Worm (Caenorhabditis elegans) whole organism, early embryonic: ENCODE results near the gene grd-5.
"Not testable (repeated sequence)": the region's sequence is repeated elsewhere in the genome, so short reads cannot be mapped to it uniquely, and the experiment has no call there.

Experiments used
- B0310.2 ChIP-seq: sonication (generic microtip); optimal IDR thresholded peaks from 2 replicates; lab custom pipeline; 2016; ENCODE audit warnings: mild to moderate bottlenecking, missing genetic modification characterization, missing compliant biosample characterization
- F13C5.2 ChIP-seq: sonication (generic microtip); optimal IDR thresholded peaks from 2 replicates; lab custom pipeline; 2017; ENCODE audit warnings: mild to moderate bottlenecking, missing genetic modification characterization, inconsistent platforms, missing compliant biosample characterization
- aly-1 ChIP-seq: sonication (generic microtip); optimal IDR thresholded peaks from 2 replicates; lab custom pipeline; 2016; ENCODE audit warnings: missing genetic modification characterization, missing compliant biosample characterization
- ama-1 ChIP-seq: fragments of 150-350 bp; optimal IDR thresholded peaks from 2 replicates; lab custom pipeline; 2014
- ceh-13 ChIP-seq: fragments of 200-800 bp; sonication (Bioruptor generic); optimal IDR thresholded peaks from 2 replicates; lab custom pipeline; 2018; ENCODE audit warnings: mild to moderate bottlenecking, missing genetic modification characterization, missing compliant biosample characterization
- ceh-36 ChIP-seq: sonication (generic microtip); optimal IDR thresholded peaks from 2 replicates; lab custom pipeline; 2016; ENCODE audit warnings: missing genetic modification characterization, inconsistent platforms, missing compliant biosample characterization
- ets-7 ChIP-seq: sonication (generic microtip); optimal IDR thresholded peaks from 2 replicates; lab custom pipeline; 2016; ENCODE audit warnings: missing genotype, missing genetic modification characterization, missing compliant biosample characterization
- flt-1 ChIP-seq: fragments of 200-800 bp; sonication (Bioruptor generic); IDR thresholded peaks from 2 replicates; pipeline ENCODE4 v1.3.6; 2022; ENCODE audit warnings: missing genetic modification characterization, missing compliant biosample characterization
- hmbx-1 ChIP-seq: sonication (generic microtip); optimal IDR thresholded peaks from 2 replicates; lab custom pipeline; 2016; ENCODE audit warnings: mild to moderate bottlenecking, missing genetic modification characterization, missing compliant biosample characterization
- hmg-4 ChIP-seq: fragments of 200-800 bp; sonication (Bioruptor generic); optimal IDR thresholded peaks from 2 replicates; lab custom pipeline; 2018; ENCODE audit warnings: mild to moderate bottlenecking, missing genetic modification characterization, missing compliant biosample characterization
- hnd-1 ChIP-seq: sonication (generic microtip); optimal IDR thresholded peaks from 2 replicates; lab custom pipeline; 2016; ENCODE audit warnings: missing genetic modification characterization, missing compliant biosample characterization
- pes-1 ChIP-seq: fragments of 200-800 bp; sonication (Bioruptor generic); IDR thresholded peaks from 2 replicates; pipeline ENCODE4 v1.3.6; 2022; ENCODE audit warnings: missing genetic modification reagents, missing genetic modification characterization, missing compliant biosample characterization
- scrt-1 ChIP-seq: fragments of 200-800 bp; sonication (Bioruptor generic); IDR thresholded peaks from 2 replicates; pipeline ENCODE4 v1.3.6; 2022; ENCODE audit warnings: missing genetic modification characterization, missing compliant biosample characterization
- sea-1 ChIP-seq: fragments of 200-800 bp; sonication (Bioruptor generic); conservative IDR thresholded peaks from 2 replicates; pipeline ENCODE4 v1.3.6; 2022; ENCODE audit warnings: missing genetic modification characterization, missing compliant biosample characterization
- tbx-11 ChIP-seq: fragments of 200-800 bp; sonication (Bioruptor generic); IDR thresholded peaks from 2 replicates; pipeline ENCODE4 v1.3.6; 2022; ENCODE audit warnings: missing genetic modification characterization, missing compliant biosample characterization
- tbx-37 ChIP-seq: fragments of 200-800 bp; sonication (Bioruptor generic); conservative IDR thresholded peaks from 2 replicates; pipeline ENCODE4 v1.3.6; 2022; ENCODE audit warnings: missing genetic modification reagents, missing genetic modification characterization, missing compliant biosample characterization
- tra-4 ChIP-seq: sonication (generic microtip); optimal IDR thresholded peaks from 2 replicates; lab custom pipeline; 2017; ENCODE audit warnings: missing genetic modification characterization, missing compliant biosample characterization

Gene grd-5

ce11 chrV:8618738-8619137 is at the start of gene grd-5:
Gene grd-5, plus strand, starts transcription at chrV:8619032.
- TF ChIP-seq hnd-1 (tag; lab: Kevin White, UChicago) (no peak), tbx-37 (GFP tag; lab: Robert Waterston, UW) (no peak), pes-1 (no peak), hmg-4 (no peak), F13C5.2 (tag; lab: Kevin White, UChicago) (no peak), ets-7 (no peak)

ce11 chrV:8569172-8569571 is 49.7 kb upstream of the grd-5 start:
- TF ChIP-seq B0310.2 (tag; lab: Kevin White, UChicago) (no peak), F13C5.2 (tag; lab: Kevin White, UChicago) (no peak), ceh-36 (no peak), ama-1 (lab: Kevin White, UChicago) (no peak), tbx-37 (GFP tag; lab: Robert Waterston, UW) (no peak)

- TF ChIP-seq ama-1 (lab: Kevin White, UChicago) (no peak), scrt-1 (GFP tag; lab: Robert Waterston, UW) (no peak), F13C5.2 (tag; lab: Kevin White, UChicago) (no peak), aly-1 (tag; lab: Kevin White, UChicago) (no peak), hnd-1 (tag; lab: Kevin White, UChicago) (no peak), hmg-4 (no peak), ceh-36 (no peak)
Observed at ce11 chrV:8569841-8570361, 48.9 kb upstream of the grd-5 start, which contains the start of the genes F25G6.9 and symk-1. Gene F25G6.9, minus strand, starts transcription at chrV:8570000. Gene symk-1, plus strand, starts transcription at chrV:8570311.

ce11 chrV:8574762-8575161 is 44.1 kb upstream of the grd-5 start, which contains the start of gene F25G6.1:
Gene F25G6.1, plus strand, starts transcription at chrV:8575062.
- TF ChIP-seq scrt-1 (GFP tag; lab: Robert Waterston, UW); tbx-11 (GFP tag; lab: Robert Waterston, UW); tra-4 (tag; lab: Kevin White, UChicago): not testable (repeated sequence)

ce11 chrV:8580961-8581360 is 37.9 kb upstream of the grd-5 start, which contains the start of gene C10B5.1:
Gene C10B5.1, plus strand, starts transcription at chrV:8581261.
- no peak for TF ChIP-seq hmg-4
- no peak for TF ChIP-seq F13C5.2 (tag; lab: Kevin White, UChicago)
- TF ChIP-seq ceh-13 (GFP tag; lab: Kevin White, UChicago) = no peak
- TF ChIP-seq scrt-1 (GFP tag; lab: Robert Waterston, UW) = no peak
- TF ChIP-seq flt-1 (GFP tag; lab: Robert Waterston, UW) = no peak
- no peak for TF ChIP-seq pes-1

ce11 chrV:8586472-8586871 is 32.4 kb upstream of the grd-5 start:
- TF ChIP-seq ama-1 (lab: Kevin White, UChicago) = no peak

- TF ChIP-seq tbx-11 (GFP tag; lab: Robert Waterston, UW) = no peak
- no peak for TF ChIP-seq tbx-37 (GFP tag; lab: Robert Waterston, UW)
- no peak for TF ChIP-seq pes-1
- TF ChIP-seq ceh-13 (GFP tag; lab: Kevin White, UChicago) = no peak
- no peak for TF ChIP-seq ets-7
Observed at ce11 chrV:8586920-8587319, 31.9 kb upstream of the grd-5 start.

- TF ChIP-seq tbx-37 (GFP tag; lab: Robert Waterston, UW) (no peak), pes-1 (no peak), hmbx-1 (tag; lab: Kevin White, UChicago) (no peak), ama-1 (lab: Kevin White, UChicago) (no peak), flt-1 (GFP tag; lab: Robert Waterston, UW) (no peak), ets-7 (no peak), tra-4 (tag; lab: Kevin White, UChicago) (no peak)
Observed at ce11 chrV:8588079-8588478, 30.8 kb upstream of the grd-5 start, which contains the start of gene C10B5.3. Gene C10B5.3, minus strand, starts transcription at chrV:8588179.

- no peak for TF ChIP-seq ama-1 (lab: Kevin White, UChicago)
- no peak for TF ChIP-seq sea-1 (GFP tag; lab: Robert Waterston, UW)
- TF ChIP-seq hnd-1 (tag; lab: Kevin White, UChicago) = no peak
- no peak for TF ChIP-seq pes-1
- no peak for TF ChIP-seq B0310.2 (tag; lab: Kevin White, UChicago)
- no peak for TF ChIP-seq tra-4 (tag; lab: Kevin White, UChicago)
- no peak for TF ChIP-seq ceh-13 (GFP tag; lab: Kevin White, UChicago)
- TF ChIP-seq ets-7 = no peak
- no peak for TF ChIP-seq aly-1 (tag; lab: Kevin White, UChicago)
- no peak for TF ChIP-seq flt-1 (GFP tag; lab: Robert Waterston, UW)
- no peak for TF ChIP-seq F13C5.2 (tag; lab: Kevin White, UChicago)
- TF ChIP-seq tbx-37 (GFP tag; lab: Robert Waterston, UW) = no peak
- TF ChIP-seq hmg-4 = no peak
- TF ChIP-seq ceh-36 = no peak
- no peak for TF ChIP-seq hmbx-1 (tag; lab: Kevin White, UChicago)
- TF ChIP-seq scrt-1 (GFP tag; lab: Robert Waterston, UW) = no peak
- no peak for TF ChIP-seq tbx-11 (GFP tag; lab: Robert Waterston, UW)
Observed at ce11 chrV:8592691-8593307, 26.0 kb upstream of the grd-5 start.
